Fruit fly (Drosophila melanogaster) Kc167 (cell line): ENCODE data around the gene CG12278.

Experiments used
- Sin3A ChIP-seq: fragments of >200 bp; optimal IDR thresholded peaks from 2 replicates; lab custom pipeline; 2018; ENCODE audit warnings: missing external identifiers
- psq ChIP-seq: fragments of >200 bp; optimal IDR thresholded peaks from 2 replicates; lab custom pipeline; 2017; ENCODE audit warnings: missing external identifiers

DNA sequence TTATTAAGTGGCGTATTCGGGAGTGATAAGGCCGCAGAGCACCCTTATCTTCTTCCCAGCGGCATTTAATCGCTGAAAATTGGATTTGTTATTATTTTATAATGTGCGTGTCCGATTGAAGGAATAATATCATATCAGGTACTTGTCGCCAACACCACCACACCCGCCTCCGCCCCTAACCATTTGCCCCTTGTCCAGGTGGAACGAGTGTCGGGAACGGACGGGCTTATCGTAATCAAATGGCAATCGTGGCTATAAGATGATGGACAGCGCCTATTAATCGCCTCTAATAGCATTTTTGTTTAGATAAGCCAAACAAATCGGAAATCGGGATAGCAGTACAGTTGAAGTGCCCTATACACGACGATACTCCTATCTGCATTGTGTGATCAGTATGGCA, 34.3 kb downstream of the CG12278 start:
- TF ChIP-seq psq (lab: Kevin White, UChicago) = no peak
- no peak for TF ChIP-seq Sin3A
